Fruit fly (Drosophila melanogaster): ENCODE data around the gene pcx.

dm6 chrX:2218455-2218854 is 6.6 kb upstream of the pcx start:
- TF ChIP-seq usp (GFP tag; optimal IDR thresholded peaks at IDR 0.05), result no peak
- no peak for TF ChIP-seq Dll (optimal IDR thresholded peaks at IDR 0.05)
- no peak for TF ChIP-seq pan (optimal IDR thresholded peaks at IDR 0.05)
- no peak for TF ChIP-seq CG8478 (optimal IDR thresholded peaks at IDR 0.05)
- no peak for TF ChIP-seq psq (optimal IDR thresholded peaks at IDR 0.05)

All from whole organism.